Worm (Caenorhabditis elegans): ENCODE data around the gene F38B7.17.

Gene F38B7.17

DNA sequence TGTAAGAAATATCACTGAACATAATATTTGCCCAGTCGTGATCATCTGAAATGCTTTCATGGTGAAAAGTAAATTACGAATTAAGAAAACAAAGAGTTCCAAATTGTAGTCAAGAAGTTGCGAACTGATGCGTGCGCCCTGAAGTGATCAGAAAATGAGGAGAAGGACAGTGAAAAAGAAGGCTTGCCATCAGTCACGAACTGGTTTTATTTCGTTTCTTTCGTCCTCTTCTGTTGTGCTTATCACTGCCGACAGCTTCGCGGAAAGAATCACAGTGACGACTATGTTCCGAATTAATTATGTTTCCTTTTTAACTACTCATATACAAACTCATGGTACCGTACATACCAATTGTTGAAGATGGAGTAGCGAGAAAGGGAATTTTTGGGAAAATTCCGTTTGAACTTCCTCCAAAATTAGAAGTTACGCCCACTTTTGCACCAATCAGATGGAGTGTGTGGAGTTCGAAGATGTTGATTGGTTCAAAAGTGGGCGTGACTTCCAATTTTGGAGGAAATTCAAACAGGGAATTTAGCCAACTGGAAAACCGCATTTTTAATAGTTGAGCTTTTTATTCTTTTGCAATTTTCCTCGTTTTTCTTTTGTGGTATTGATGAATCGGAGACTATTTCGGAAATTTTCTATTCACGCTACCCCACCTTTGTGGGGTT is 45.5 kb downstream of the F38B7.17 start, which contains the start of gene C55A6.12:
Gene C55A6.12, minus strand, starts transcription at position 51 of the 671 bp plus-strand sequence.
- TF ChIP-seq dao-5 (tag; optimal IDR thresholded peaks at IDR 0.05): no peak
- no peak for TF ChIP-seq him-1 (tag; optimal IDR thresholded peaks at IDR 0.05)
- no peak for TF ChIP-seq W03F9.2 (tag; optimal IDR thresholded peaks at IDR 0.05)

- TF ChIP-seq him-1 (tag; optimal IDR thresholded peaks at IDR 0.05): no peak
- TF ChIP-seq dao-5 (tag; optimal IDR thresholded peaks at IDR 0.05): no peak
- no peak for TF ChIP-seq W03F9.2 (tag; optimal IDR thresholded peaks at IDR 0.05)
Measured at ce11 chrV:11500980-11501379, 47.8 kb downstream of the F38B7.17 start.

DNA sequence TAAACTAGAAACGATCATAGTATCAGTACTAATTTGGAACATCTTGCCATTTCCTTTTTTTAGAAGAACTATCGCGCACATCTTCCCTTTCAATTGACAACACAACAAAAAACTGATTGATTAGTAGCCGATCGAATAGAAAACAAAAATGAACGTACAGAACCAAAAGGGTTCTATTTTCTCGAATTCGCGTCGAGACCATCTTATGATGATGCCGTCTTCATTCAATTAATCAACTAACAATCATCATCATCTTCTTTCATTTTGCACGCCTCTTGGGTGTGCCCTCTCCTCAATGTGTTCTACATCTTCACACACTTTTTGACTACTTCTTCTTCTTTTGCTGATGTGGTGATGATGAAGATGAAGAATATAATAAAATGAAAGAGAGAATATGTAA is 49.0 kb downstream of the F38B7.17 start:
- TF ChIP-seq W03F9.2 (tag; optimal IDR thresholded peaks at IDR 0.05) (no peak), him-1 (tag; optimal IDR thresholded peaks at IDR 0.05) (no peak), dao-5 (tag; optimal IDR thresholded peaks at IDR 0.05) (no peak)
